Worm (Caenorhabditis elegans): Measurements from ENCODE around the gene F42A8.1.

Gene F42A8.1

DNA sequence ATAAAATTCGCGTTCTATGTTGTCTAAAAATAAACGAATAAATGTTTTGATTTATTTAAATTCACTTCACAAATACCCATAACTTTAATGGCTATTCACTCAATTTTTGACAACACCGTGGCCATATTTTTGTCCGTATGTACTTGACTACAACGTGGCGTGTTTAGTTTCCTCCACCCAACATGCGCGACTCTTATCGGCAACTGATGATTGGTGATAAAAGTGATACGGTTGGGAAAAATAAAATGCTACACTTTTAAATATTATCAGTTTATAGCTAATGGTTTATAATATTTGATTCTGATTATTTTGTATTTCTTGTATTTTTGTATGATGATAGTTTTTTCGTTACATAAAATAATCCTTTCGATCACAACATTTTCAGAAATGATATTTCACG is 54.8 kb downstream of the F42A8.1 start, which contains the start of gene acs-7:
Gene acs-7 (plus strand): TSS at position 386 of the 400 bp plus-strand sequence.
- peak; percentile 97 for TF ChIP-seq fos-1 (tag; optimal IDR thresholded peaks at IDR 0.05)
- TF ChIP-seq elt-1 (tag; optimal IDR thresholded peaks at IDR 0.05), result no peak
- TF ChIP-seq lin-39 (tag; optimal IDR thresholded peaks at IDR 0.05), result no peak
- peak; percentile 31 for TF ChIP-seq F13H6.1 (tag; optimal IDR thresholded peaks at IDR 0.05)
- TF ChIP-seq skn-1 (tag; optimal IDR thresholded peaks at IDR 0.05), result peak; percentile 39
- TF ChIP-seq unc-39 (tag; optimal IDR thresholded peaks at IDR 0.05), result no peak
- TF ChIP-seq alr-1 (tag; optimal IDR thresholded peaks at IDR 0.05), result no peak
- TF ChIP-seq unc-55 (GFP tag; optimal IDR thresholded peaks at IDR 0.05), result no peak
- TF ChIP-seq egl-27 (tag; optimal IDR thresholded peaks at IDR 0.05), result no peak
- peak; percentile 91 for TF ChIP-seq crh-2 (tag; optimal IDR thresholded peaks at IDR 0.05)
- peak; percentile 50 for TF ChIP-seq gmeb-1 (tag; optimal IDR thresholded peaks at IDR 0.05)
- peak; percentile 52 for TF ChIP-seq sma-9 (GFP tag; optimal IDR thresholded peaks at IDR 0.05)
- TF ChIP-seq sma-9 (tag; optimal IDR thresholded peaks at IDR 0.05), result no peak
- TF ChIP-seq mab-5 (tag; optimal IDR thresholded peaks at IDR 0.05), result no peak

Data from whole organism, L2 larva.